Fruit fly (Drosophila melanogaster) whole organism, pupa: ENCODE results near the gene Sp1.

Source experiments
- CG10348 ChIP-seq: fragments of 200-800 bp; sonication (Bioruptor generic); IDR thresholded peaks from 2 replicates; pipeline ENCODE4 v1.3.6; 2022; ENCODE audit warnings: missing biosample characterization, missing genetic modification characterization
- CG12605 ChIP-seq: fragments of 200-800 bp; sonication (Bioruptor generic); IDR thresholded peaks from 2 replicates; pipeline ENCODE4 v1.3.6; 2022; ENCODE audit warnings: missing biosample characterization, missing genetic modification characterization
- CG14655 ChIP-seq: fragments of 200-800 bp; sonication (Bioruptor generic); optimal IDR thresholded peaks from 3 replicates; lab custom pipeline; 2017; ENCODE audit warnings: mild to moderate bottlenecking, missing biosample characterization, missing genetic modification reagents, missing genetic modification characterization
- CG15710 ChIP-seq: fragments of 200-800 bp; sonication (Bioruptor generic); optimal IDR thresholded peaks from 2 replicates; lab custom pipeline; 2018; ENCODE audit warnings: missing biosample characterization, mild to moderate bottlenecking, missing genetic modification characterization, moderate library complexity
- CG17806 ChIP-seq: fragments of 200-800 bp; sonication (Bioruptor generic); optimal IDR thresholded peaks from 2 replicates; lab custom pipeline; 2018; ENCODE audit warnings: missing biosample characterization, mild to moderate bottlenecking, missing genetic modification characterization, moderate library complexity
- CG8159 ChIP-seq: fragments of 200-800 bp; sonication (Bioruptor generic); optimal IDR thresholded peaks from 3 replicates; lab custom pipeline; 2018; ENCODE audit warnings: missing biosample characterization, mild to moderate bottlenecking, missing genetic modification characterization, moderate library complexity
- CG8301 ChIP-seq: fragments of 200-800 bp; sonication (Bioruptor generic); optimal IDR thresholded peaks from 2 replicates; lab custom pipeline; 2018; ENCODE audit warnings: missing biosample characterization, mild to moderate bottlenecking, missing genetic modification characterization
- EcR ChIP-seq: fragments of 200-800 bp; sonication (Bioruptor generic); optimal IDR thresholded peaks from 3 replicates; lab custom pipeline; 2019; ENCODE audit warnings: missing biosample characterization, missing genetic modification characterization, mild to moderate bottlenecking, moderate library complexity, missing genetic modification reagents
- Ets98B ChIP-seq: fragments of 200-800 bp; sonication (Bioruptor generic); IDR thresholded peaks from 2 replicates; pipeline ENCODE4 v1.3.6; 2022; ENCODE audit warnings: missing biosample characterization, missing genetic modification characterization
- Pif1B ChIP-seq: fragments of 200-800 bp; sonication (Bioruptor generic); optimal IDR thresholded peaks from 3 replicates; lab custom pipeline; 2016; ENCODE audit warnings: missing biosample characterization, missing genetic modification characterization
- fd96Ca ChIP-seq: fragments of 200-800 bp; sonication (Bioruptor generic); IDR thresholded peaks from 3 replicates; pipeline ENCODE4 v1.3.6; 2022; ENCODE audit warnings: missing biosample characterization, missing genetic modification characterization
- gl ChIP-seq: fragments of 200-800 bp; sonication (Bioruptor generic); optimal IDR thresholded peaks from 2 replicates; lab custom pipeline; 2018; ENCODE audit warnings: missing biosample characterization, mild to moderate bottlenecking, missing genetic modification characterization
- rn ChIP-seq: fragments of 200-800 bp; sonication (Bioruptor generic); IDR thresholded peaks from 2 replicates; pipeline ENCODE4 v1.3.6; 2022; ENCODE audit warnings: missing biosample characterization, missing genetic modification characterization

DNA sequence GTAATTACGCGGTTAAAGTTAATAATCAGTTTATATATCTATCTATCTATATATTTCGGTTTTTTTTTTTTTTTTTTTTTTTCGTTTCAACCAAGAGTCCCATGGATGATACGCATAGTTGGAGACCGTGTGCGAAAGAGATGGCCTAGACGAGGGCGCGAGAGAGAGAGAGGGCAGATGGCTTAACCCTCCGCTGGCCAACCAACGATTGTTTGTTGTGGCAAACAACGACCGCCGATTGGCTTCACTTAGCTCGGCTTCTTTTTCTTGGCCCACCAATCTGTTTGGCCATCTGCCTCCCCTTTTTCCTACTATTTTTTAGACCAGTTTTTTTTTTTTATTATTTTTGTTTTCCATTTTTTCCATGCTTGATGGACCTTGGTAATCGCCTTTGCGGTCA lies 36.1 kb downstream of the Sp1 start:
- no peak for TF ChIP-seq CG8301 (tag; lab: Kevin White, UChicago)
- no peak for TF ChIP-seq CG12605 (GFP tag; lab: Robert Waterston, UW)
- TF ChIP-seq CG14655 (GFP tag; lab: Kevin White, UChicago), result no peak
- TF ChIP-seq gl (tag; lab: Kevin White, UChicago), result no peak
- TF ChIP-seq fd96Ca (GFP tag; lab: Robert Waterston, UW), result no peak
- no peak for TF ChIP-seq CG15710 (tag; lab: Kevin White, UChicago)
- no peak for TF ChIP-seq Pif1B (GFP tag; lab: Kevin White, UChicago)
- no peak for TF ChIP-seq rn (GFP tag; lab: Robert Waterston, UW)
- no peak for TF ChIP-seq CG17806 (tag; lab: Kevin White, UChicago)
- TF ChIP-seq CG8159 (tag; lab: Kevin White, UChicago), result no peak
- TF ChIP-seq CG10348 (GFP tag; lab: Robert Waterston, UW), result no peak
- no peak for TF ChIP-seq Ets98B (GFP tag; lab: Robert Waterston, UW)
- TF ChIP-seq EcR (GFP tag; lab: Kevin White, UChicago), result no peak
